Fruit fly (Drosophila melanogaster) Kc167 (cell line): Measurements from ENCODE around the gene Srp19.

ENCODE experiments used
- Myc ChIP-seq: fragments of >200 bp; optimal IDR thresholded peaks from 2 replicates; lab custom pipeline; 2017; ENCODE audit warnings: missing external identifiers
- h ChIP-seq: fragments of >200 bp; optimal IDR thresholded peaks from 3 replicates; lab custom pipeline; 2018; ENCODE audit warnings: missing external identifiers
- insv ChIP-seq: fragments of >200 bp; optimal IDR thresholded peaks from 3 replicates; lab custom pipeline; 2018; ENCODE audit warnings: missing external identifiers
- psq ChIP-seq: fragments of >200 bp; optimal IDR thresholded peaks from 2 replicates; lab custom pipeline; 2017; ENCODE audit warnings: missing external identifiers
- ttk ChIP-seq: sonication (Bioruptor generic); optimal IDR thresholded peaks from 2 replicates; lab custom pipeline; 2017; ENCODE audit warnings: missing external identifiers

DNA sequence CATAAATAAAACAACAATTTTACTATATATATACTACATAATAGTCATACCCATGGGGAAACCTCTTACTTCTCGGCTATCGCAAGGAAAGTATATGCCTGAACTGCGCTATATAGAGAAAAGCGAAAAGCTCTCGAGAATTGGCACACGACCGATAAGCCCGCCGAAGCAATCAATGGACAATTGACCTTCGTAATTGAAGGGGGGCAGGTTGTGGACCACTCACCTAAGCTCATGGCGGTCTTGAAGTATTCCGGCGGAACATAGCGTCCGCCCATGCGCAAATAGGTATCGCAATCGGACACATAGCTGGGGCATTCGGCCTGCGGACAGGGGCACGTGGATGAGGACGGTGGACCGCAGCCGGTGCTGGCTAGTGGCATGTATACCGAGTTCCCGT is 32.6 kb upstream of the Srp19 start:
- no peak for TF ChIP-seq psq
- TF ChIP-seq Myc (lab: Kevin White, UChicago), result no peak
- no peak for TF ChIP-seq insv (lab: Kevin White, UChicago)
- TF ChIP-seq ttk (lab: Kevin White, UChicago), result no peak
- TF ChIP-seq h, result no peak
